Worm (Caenorhabditis elegans) whole organism, young adult: ENCODE results near the gene C16C10.8.
A peak's percentile ranks its signal among the peaks of the same experiment; 100 is the strongest.

Experiments used
- B0336.3 ChIP-seq: fragments of 200-800 bp; sonication (Bioruptor generic); IDR thresholded peaks from 2 replicates; pipeline ENCODE4 v1.3.6; 2022; ENCODE audit warnings: missing genetic modification characterization, missing compliant biosample characterization
- C17E4.6 ChIP-seq: fragments of 200-800 bp; sonication (Bioruptor generic); IDR thresholded peaks from 2 replicates; pipeline ENCODE4 v1.3.6; 2022; ENCODE audit warnings: missing genetic modification reagents, missing genetic modification characterization, missing compliant biosample characterization
- F33H1.4 ChIP-seq: fragments of 200-800 bp; sonication (Bioruptor generic); IDR thresholded peaks from 2 replicates; pipeline ENCODE4 v1.3.6; 2022; ENCODE audit warnings: missing genetic modification reagents, missing genetic modification characterization, missing compliant biosample characterization
- F57A8.1 ChIP-seq: fragments of 200-800 bp; sonication (Bioruptor generic); optimal IDR thresholded peaks from 2 replicates; lab custom pipeline; 2018; ENCODE audit warnings: mild to moderate bottlenecking, missing genetic modification characterization, moderate library complexity, missing compliant biosample characterization
- F57C9.4 ChIP-seq: sonication (generic microtip); optimal IDR thresholded peaks from 2 replicates; lab custom pipeline; 2017; ENCODE audit warnings: mild to moderate bottlenecking, missing genetic modification characterization, missing compliant biosample characterization
- K12H6.12 ChIP-seq: fragments of 200-800 bp; sonication (Bioruptor generic); optimal IDR thresholded peaks from 2 replicates; lab custom pipeline; 2018; ENCODE audit warnings: mild to moderate bottlenecking, missing genetic modification characterization, missing compliant biosample characterization
- T07F8.4 ChIP-seq: sonication (generic microtip); optimal IDR thresholded peaks from 2 replicates; lab custom pipeline; 2016; ENCODE audit warnings: mild to moderate bottlenecking, missing genetic modification characterization, moderate library complexity, missing compliant biosample characterization
- Y53F4B.3 ChIP-seq: fragments of 200-800 bp; sonication (Bioruptor generic); IDR thresholded peaks from 2 replicates; pipeline ENCODE4 v1.3.6; 2022; ENCODE audit warnings: missing genetic modification reagents, missing genetic modification characterization, missing compliant biosample characterization
- attf-3 ChIP-seq: fragments of 200-800 bp; sonication (Bioruptor generic); conservative IDR thresholded peaks from 2 replicates; pipeline ENCODE4 v1.3.6; 2022; ENCODE audit warnings: missing genetic modification reagents, missing genetic modification characterization, missing compliant biosample characterization
- bed-1 ChIP-seq: fragments of 200-800 bp; sonication (Bioruptor generic); IDR thresholded peaks from 2 replicates; pipeline ENCODE4 v1.3.6; 2022; ENCODE audit warnings: missing genetic modification reagents, missing genetic modification characterization, missing compliant biosample characterization
- bed-2 ChIP-seq: fragments of 200-800 bp; sonication (Bioruptor generic); IDR thresholded peaks from 2 replicates; pipeline ENCODE4 v1.3.6; 2022; ENCODE audit warnings: missing genetic modification reagents, missing genetic modification characterization, missing compliant biosample characterization
- ceh-40 ChIP-seq: fragments of 200-800 bp; sonication (Bioruptor generic); IDR thresholded peaks from 2 replicates; pipeline ENCODE4 v1.3.6; 2022; ENCODE audit warnings: missing genetic modification characterization, missing compliant biosample characterization
- die-1 ChIP-seq: sonication (generic microtip); optimal IDR thresholded peaks from 2 replicates; lab custom pipeline; 2016; ENCODE audit warnings: missing genotype, mild to moderate bottlenecking, missing genetic modification characterization, missing compliant biosample characterization
- dox-1 ChIP-seq: fragments of 200-800 bp; sonication (Bioruptor generic); IDR thresholded peaks from 2 replicates; pipeline ENCODE4 v1.3.6; 2022; ENCODE audit warnings: missing genetic modification reagents, missing genetic modification characterization, missing compliant biosample characterization
- efl-1 ChIP-seq: fragments of 150-350 bp; optimal IDR thresholded peaks from 2 replicates; lab custom pipeline; 2014; ENCODE audit warnings: missing biosample characterization, missing genetic modification reagents, missing genetic modification characterization
- ekl-4 ChIP-seq: fragments of 200-800 bp; sonication (Bioruptor generic); IDR thresholded peaks from 2 replicates; pipeline ENCODE4 v1.3.6; 2022; ENCODE audit warnings: missing genetic modification reagents, missing genetic modification characterization, missing compliant biosample characterization
- him-1 ChIP-seq: sonication (generic microtip); optimal IDR thresholded peaks from 2 replicates; lab custom pipeline; 2016; ENCODE audit warnings: missing genotype, missing genetic modification reagents, missing genetic modification characterization, missing compliant biosample characterization
- lin-35 ChIP-seq, 3 experiments: fragments of 150-350 bp in 2 of 3; sonication (generic microtip) in 1 of 3; optimal IDR thresholded peaks; 2 replicates each; lab custom pipeline; 2014 to 2018; ENCODE audit warnings: missing biosample characterization in 3 of 3, missing genetic modification characterization in 3 of 3, missing genetic modification reagents in 3 of 3
- lsl-1 ChIP-seq: fragments of 200-800 bp; sonication (Bioruptor generic); optimal IDR thresholded peaks from 2 replicates; lab custom pipeline; 2018; ENCODE audit warnings: mild to moderate bottlenecking, missing genetic modification characterization, moderate library complexity, missing compliant biosample characterization
- lsy-27 ChIP-seq: sonication (generic microtip); optimal IDR thresholded peaks from 2 replicates; lab custom pipeline; 2017; ENCODE audit warnings: missing genetic modification characterization, mild to moderate bottlenecking, missing compliant biosample characterization, antibody characterized with exemption, missing genotype, borderline replicate concordance; ENCODE audit not compliant: insufficient read depth
- madf-3 ChIP-seq: fragments of 200-800 bp; sonication (Bioruptor generic); IDR thresholded peaks from 2 replicates; pipeline ENCODE4 v1.3.6; 2022; ENCODE audit warnings: missing genetic modification reagents, missing genetic modification characterization, missing compliant biosample characterization
- mel-28 ChIP-seq: sonication (generic microtip); optimal IDR thresholded peaks from 2 replicates; lab custom pipeline; 2016; ENCODE audit warnings: borderline replicate concordance, mild to moderate bottlenecking, missing genetic modification characterization, missing compliant biosample characterization
- mes-4 ChIP-seq: sonication (generic microtip); optimal IDR thresholded peaks from 2 replicates; lab custom pipeline; 2016; ENCODE audit warnings: missing genotype, missing genetic modification characterization, missing compliant biosample characterization
- nhr-80 ChIP-seq: sonication (generic microtip); optimal IDR thresholded peaks from 2 replicates; lab custom pipeline; 2016; ENCODE audit warnings: missing genetic modification characterization, missing compliant biosample characterization
- pbrm-1 ChIP-seq: fragments of 200-800 bp; sonication (Bioruptor generic); IDR thresholded peaks from 2 replicates; pipeline ENCODE4 v1.3.6; 2022; ENCODE audit warnings: missing genetic modification reagents, missing genetic modification characterization, missing compliant biosample characterization
- rec-8 ChIP-seq, 2 experiments: sonication (generic microtip); optimal IDR thresholded peaks; 2 replicates each; lab custom pipeline; 2016; ENCODE audit warnings: mild to moderate bottlenecking in 2 of 2, missing genetic modification characterization in 2 of 2, missing genetic modification reagents in 2 of 2, missing genotype in 2 of 2, missing biosample characterization in 1 of 2, missing compliant biosample characterization in 1 of 2, moderate library complexity in 1 of 2
- snpc-1.1 ChIP-seq: sonication (generic microtip); optimal IDR thresholded peaks from 2 replicates; lab custom pipeline; 2017; ENCODE audit warnings: missing genetic modification characterization, mild to moderate bottlenecking, missing compliant biosample characterization, antibody characterized with exemption, moderate library complexity, missing genotype, missing genetic modification reagents; ENCODE audit not compliant: insufficient read depth
- snpc-4 ChIP-seq, 5 experiments: fragments of 150-350 bp in 1 of 5; sonication (generic microtip) in 4 of 5; optimal IDR thresholded peaks; 2 replicates each; lab custom pipeline; 2014 to 2018; ENCODE audit warnings: missing genetic modification characterization in 5 of 5, missing biosample characterization in 3 of 5, antibody characterized with exemption in 2 of 5, mild to moderate bottlenecking in 2 of 5, missing compliant biosample characterization in 2 of 5, missing genotype in 2 of 5, moderate library complexity in 2 of 5, missing genetic modification reagents in 1 of 5
- sptf-2 ChIP-seq: fragments of 200-800 bp; sonication (Bioruptor generic); optimal IDR thresholded peaks from 2 replicates; lab custom pipeline; 2018; ENCODE audit warnings: mild to moderate bottlenecking, missing genetic modification characterization, missing compliant biosample characterization
- tbp1 ChIP-seq: fragments of 200-800 bp; sonication (Bioruptor generic); optimal IDR thresholded peaks from 2 replicates; lab custom pipeline; 2018; ENCODE audit warnings: mild to moderate bottlenecking, missing genetic modification characterization, missing compliant biosample characterization
- tlf-1 ChIP-seq: fragments of 200-800 bp; sonication (Bioruptor generic); optimal IDR thresholded peaks from 2 replicates; lab custom pipeline; 2018; ENCODE audit warnings: mild to moderate bottlenecking, missing genetic modification characterization, missing compliant biosample characterization
- unc-130 ChIP-seq: sonication (generic microtip); optimal IDR thresholded peaks from 2 replicates; lab custom pipeline; 2016; ENCODE audit warnings: missing genetic modification reagents, missing genetic modification characterization, missing compliant biosample characterization
- ztf-25 ChIP-seq: fragments of 200-800 bp; sonication (Bioruptor generic); IDR thresholded peaks from 2 replicates; pipeline ENCODE4 v1.3.6; 2022; ENCODE audit warnings: missing genetic modification reagents, missing genetic modification characterization, missing compliant biosample characterization
- ztf-28 ChIP-seq: fragments of 200-800 bp; sonication (Bioruptor generic); IDR thresholded peaks from 2 replicates; pipeline ENCODE4 v1.3.6; 2022; ENCODE audit warnings: missing genetic modification reagents, missing genetic modification characterization, missing compliant biosample characterization

Gene C16C10.8

ce11 chrIII:4168665-4169064 lies 4.7 kb upstream of the C16C10.8 start, which contains the start of gene ccdc-55:
Gene ccdc-55 (minus strand): TSS chrIII:4168765.
- TF ChIP-seq him-1 = no peak
- no peak for TF ChIP-seq tbp1
- TF ChIP-seq mes-4 (tag; lab: Kevin White, UChicago) = no peak
- TF ChIP-seq F33H1.4 (GFP tag; lab: Robert Waterston, UW) = no peak
- TF ChIP-seq K12H6.12 (tag; lab: Kevin White, UChicago) = no peak
- no peak for TF ChIP-seq unc-130 (GFP tag; lab: Kevin White, UChicago)
- TF ChIP-seq ztf-28 (GFP tag; lab: Robert Waterston, UW) = no peak
- TF ChIP-seq bed-2 = no peak
- TF ChIP-seq F57C9.4 (tag; lab: Kevin White, UChicago) = no peak
- TF ChIP-seq ceh-40 = no peak
- no peak for TF ChIP-seq lsy-27 (tag; lab: Kevin White, UChicago)

- TF ChIP-seq T07F8.4 (tag; lab: Kevin White, UChicago) (no peak), Y53F4B.3 (no peak), sptf-2 (no peak)
These were observed 2.8 kb upstream of the C16C10.8 start, which contains the start of gene rnf-5 for ce11 chrIII:4166745-4167144. Gene rnf-5 (minus strand): TSS chrIII:4166845.

ce11 chrIII:4160937-4161336 lies 3.0 kb downstream of the C16C10.8 start, which contains the start of gene C01G12.16:
Gene C01G12.16 (plus strand): TSS chrIII:4161237.
- TF ChIP-seq F57A8.1 (GFP tag; lab: Kevin White, UChicago) = no peak
- TF ChIP-seq bed-1 = no peak
- no peak for TF ChIP-seq madf-3 (GFP tag; lab: Robert Waterston, UW)
- no peak for TF ChIP-seq snpc-4 (GFP tag; optimal IDR thresholded peaks at IDR 0.05; lab: Kevin White, UChicago)
- no peak for TF ChIP-seq snpc-4 (tag; optimal IDR thresholded peaks at IDR 0.05; lab: Kevin White, UChicago)
- no peak for TF ChIP-seq B0336.3 (GFP tag; lab: Robert Waterston, UW)
- no peak for TF ChIP-seq dox-1 (GFP tag; lab: Robert Waterston, UW)
- no peak for TF ChIP-seq pbrm-1
- TF ChIP-seq F57C9.4 (tag; lab: Kevin White, UChicago) = no peak
- TF ChIP-seq ekl-4 (GFP tag; lab: Robert Waterston, UW) = no peak

- TF ChIP-seq rec-8 (tag; optimal IDR thresholded peaks at IDR 0.05; lab: Kevin White, UChicago) (no peak), C17E4.6 (GFP tag; lab: Robert Waterston, UW) (no peak), ztf-25 (GFP tag; lab: Robert Waterston, UW) (no peak), nhr-80 (tag; lab: Kevin White, UChicago) (no peak), lin-35 (GFP tag; optimal IDR thresholded peaks at IDR 0.05; lab: Kevin White, UChicago) (no peak), tlf-1 (GFP tag; lab: Kevin White, UChicago) (no peak), snpc-1.1 (no peak)
- TF ChIP-seq, all 124 proteins: peak for 0
These were observed 6.7 kb downstream of the C16C10.8 start, which contains the start of gene C16C10.9 for ce11 chrIII:4157298-4157697. Gene C16C10.9 (minus strand): TSS chrIII:4157398.

- TF ChIP-seq F33H1.4 (GFP tag; lab: Robert Waterston, UW) = 0 out of 2 replicates have a peak, but pooled peaks have one; percentile 12
- no peak for TF ChIP-seq attf-3
- TF ChIP-seq die-1 (tag; lab: Kevin White, UChicago) = no peak
- TF ChIP-seq mel-28 (tag; lab: Kevin White, UChicago) = no peak
- TF ChIP-seq lsl-1 = peak; percentile 16
- TF ChIP-seq efl-1 = no peak
These were observed 10.7 kb downstream of the C16C10.8 start, which contains the start of gene glod-4 for ce11 chrIII:4153299-4153698. Gene glod-4 (plus strand): TSS chrIII:4153599.
